Worm (Caenorhabditis elegans): Measurements from ENCODE around the gene srp-6.

srp-6 gene

ce11 chrV:7424336-7424735 lies 38.4 kb upstream of the srp-6 start, which contains the start of gene F18E3.10:
Gene F18E3.10 (minus strand): TSS chrV:7424436.
- no peak for TF ChIP-seq snpc-4 (GFP tag; optimal IDR thresholded peaks at IDR 0.05)
- TF ChIP-seq snpc-4 (tag; optimal IDR thresholded peaks at IDR 0.05): no peak

- TF ChIP-seq ceh-79 (tag; optimal IDR thresholded peaks at IDR 0.05) (no peak), ztf-6 (GFP tag; IDR thresholded peaks at IDR 0.05) (no peak), Y53G8AR.9 (GFP tag; conservative IDR thresholded peaks at IDR 0.05) (no peak), chd-7 (tag; optimal IDR thresholded peaks at IDR 0.05) (no peak), hmg-20 (GFP tag; IDR thresholded peaks at IDR 0.05) (no peak), B0336.3 (GFP tag; IDR thresholded peaks at IDR 0.05) (no peak), ztf-25 (GFP tag; IDR thresholded peaks at IDR 0.05) (no peak), snpc-1.1 (tag; optimal IDR thresholded peaks at IDR 0.05; ENCODE audit: insufficient read depth) (no peak), nhr-90 (tag; optimal IDR thresholded peaks at IDR 0.05) (no peak), let-526 (GFP tag; IDR thresholded peaks at IDR 0.05) (no peak), F10E7.11 (tag; optimal IDR thresholded peaks at IDR 0.05) (no peak), ceh-40 (GFP tag; IDR thresholded peaks at IDR 0.05) (no peak), sptf-2 (GFP tag; optimal IDR thresholded peaks at IDR 0.05) (no peak), somi-1 (GFP tag; optimal IDR thresholded peaks at IDR 0.05) (no peak), ccch-3 (GFP tag; optimal IDR thresholded peaks at IDR 0.05) (no peak), ekl-4 (GFP tag; IDR thresholded peaks at IDR 0.05) (no peak), ama-1 (optimal IDR thresholded peaks at IDR 0.05) (no peak), ama-1 (GFP tag; optimal IDR thresholded peaks at IDR 0.05) (no peak), ztf-26 (tag; optimal IDR thresholded peaks at IDR 0.05) (no peak)
Observed at ce11 chrV:7420162-7420561, 34.3 kb upstream of the srp-6 start, which contains the start of gene srxa-4. Gene srxa-4 (plus strand): TSS chrV:7420462.

- TF ChIP-seq somi-1 (GFP tag; optimal IDR thresholded peaks at IDR 0.05) (no peak), ets-4 (GFP tag; optimal IDR thresholded peaks at IDR 0.05) (no peak), ceh-91 (GFP tag; IDR thresholded peaks at IDR 0.05) (no peak)
Observed at ce11 chrV:7417018-7417716, 31.3 kb upstream of the srp-6 start, which contains the start of gene srw-67. Gene srw-67 (plus strand): TSS chrV:7417660.

ce11 chrV:7416569-7416968 lies 30.7 kb upstream of the srp-6 start:
- no peak for TF ChIP-seq attf-6 (GFP tag; IDR thresholded peaks at IDR 0.05)
- TF ChIP-seq ztf-18 (tag; optimal IDR thresholded peaks at IDR 0.05): no peak
- no peak for TF ChIP-seq egl-18 (GFP tag; IDR thresholded peaks at IDR 0.05)
- TF ChIP-seq bed-1 (GFP tag; IDR thresholded peaks at IDR 0.05): no peak
- no peak for TF ChIP-seq zfh-2 (GFP tag; conservative IDR thresholded peaks at IDR 0.05)
- no peak for TF ChIP-seq aptf-3 (GFP tag; IDR thresholded peaks at IDR 0.05)
- no peak for TF ChIP-seq efl-1 (GFP tag; optimal IDR thresholded peaks at IDR 0.05)
- TF ChIP-seq rcor-1 (GFP tag; IDR thresholded peaks at IDR 0.05): no peak
- TF ChIP-seq pbrm-1 (GFP tag; IDR thresholded peaks at IDR 0.05): no peak
- TF ChIP-seq Y79H2A.3 (GFP tag; conservative IDR thresholded peaks at IDR 0.05): no peak
- TF ChIP-seq F37B4.10 (GFP tag; IDR thresholded peaks at IDR 0.05): no peak
- TF ChIP-seq F57C9.4 (tag; optimal IDR thresholded peaks at IDR 0.05): no peak
- TF ChIP-seq F10E7.11 (tag; optimal IDR thresholded peaks at IDR 0.05): no peak
- TF ChIP-seq mes-4 (tag; optimal IDR thresholded peaks at IDR 0.05): no peak
- no peak for TF ChIP-seq lag-1 (GFP tag; IDR thresholded peaks at IDR 0.05)
- no peak for TF ChIP-seq attf-5 (GFP tag; optimal IDR thresholded peaks at IDR 0.05)
- no peak for TF ChIP-seq hlh-12 (tag; optimal IDR thresholded peaks at IDR 0.05)
- no peak for TF ChIP-seq unc-130 (GFP tag; optimal IDR thresholded peaks at IDR 0.05)
- no peak for TF ChIP-seq Y67H2A.10 (GFP tag; conservative IDR thresholded peaks at IDR 0.05)

Data from whole organism, young adult.